Worm (Caenorhabditis elegans) whole organism, L3 larva: Measurements from ENCODE around the gene damt-1.

ENCODE experiments used
- ama-1 ChIP-seq: fragments of 150-350 bp; optimal IDR thresholded peaks from 2 replicates; lab custom pipeline; 2018
- ceh-82 ChIP-seq: fragments of 150-350 bp; optimal IDR thresholded peaks from 2 replicates; lab custom pipeline; 2014; ENCODE audit warnings: missing biosample characterization, missing genetic modification characterization
- daf-12 ChIP-seq: fragments of 150-350 bp; optimal IDR thresholded peaks from 2 replicates; lab custom pipeline; 2014; ENCODE audit warnings: missing biosample characterization, missing genetic modification reagents, missing genetic modification characterization
- pha-4 ChIP-seq: fragments of 150-350 bp; optimal IDR thresholded peaks from 2 replicates; lab custom pipeline; 2014; ENCODE audit warnings: missing biosample characterization, missing genetic modification reagents, missing genetic modification characterization
- snpc-4 ChIP-seq: fragments of 150-350 bp; optimal IDR thresholded peaks from 2 replicates; lab custom pipeline; 2014; ENCODE audit warnings: missing biosample characterization, missing genetic modification characterization
- unc-62 ChIP-seq: fragments of 150-350 bp; sonication (generic microtip); optimal IDR thresholded peaks from 4 replicates; lab custom pipeline; 2014; ENCODE audit warnings: missing biosample characterization, missing genetic modification reagents, missing genetic modification characterization

DNA sequence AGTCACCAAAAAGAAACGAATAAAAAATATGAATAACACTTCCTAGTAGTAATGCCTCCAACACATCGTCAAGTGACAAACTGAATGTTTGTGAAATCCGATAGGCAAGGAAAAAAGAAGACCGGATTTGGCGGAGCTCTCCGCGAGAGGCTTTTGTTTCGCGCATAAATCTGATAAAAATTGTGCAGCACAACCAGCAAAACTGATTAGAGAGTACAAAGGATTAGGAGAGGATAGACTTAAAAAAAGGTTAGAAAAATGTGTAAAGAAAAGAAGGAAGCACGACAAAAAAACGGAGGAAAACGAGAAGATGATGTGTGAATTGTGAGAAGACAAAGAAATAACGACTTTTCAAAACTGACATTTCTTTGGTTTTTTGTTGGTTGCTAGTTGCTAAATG is 7.8 kb downstream of the damt-1 start, which contains the start of gene rab-3:
- TF ChIP-seq unc-62 (GFP tag; lab: Kevin White, UChicago) (no peak), daf-12 (no peak), pha-4 (tag; lab: Kevin White, UChicago) (no peak), ama-1 (lab: Kevin White, UChicago) (no peak), snpc-4 (tag; lab: Kevin White, UChicago) (no peak), ceh-82 (no peak)
